Worm (Caenorhabditis elegans) whole organism, late embryonic: ENCODE data around the gene srh-218.

Experiments used
- C08G9.2 ChIP-seq: sonication (generic microtip); optimal IDR thresholded peaks from 2 replicates; lab custom pipeline; 2016; ENCODE audit warnings: mild to moderate bottlenecking, missing genetic modification characterization, moderate library complexity, missing compliant biosample characterization
- C38D4.7 ChIP-seq: fragments of 200-800 bp; sonication (Bioruptor generic); optimal IDR thresholded peaks from 2 replicates; lab custom pipeline; 2018; ENCODE audit warnings: mild to moderate bottlenecking, missing genetic modification characterization, moderate library complexity, missing compliant biosample characterization
- T23F11.4 ChIP-seq: fragments of 200-800 bp; sonication (Bioruptor generic); optimal IDR thresholded peaks from 2 replicates; lab custom pipeline; 2018; ENCODE audit warnings: mild to moderate bottlenecking, missing genetic modification characterization, missing compliant biosample characterization
- Y22D7AL.16 ChIP-seq: sonication (generic microtip); optimal IDR thresholded peaks from 2 replicates; lab custom pipeline; 2016; ENCODE audit warnings: missing genetic modification characterization, missing compliant biosample characterization
- ama-1 ChIP-seq: fragments of 150-350 bp; optimal IDR thresholded peaks from 2 replicates; lab custom pipeline; 2014
- ceh-24 ChIP-seq: sonication (generic microtip); optimal IDR thresholded peaks from 2 replicates; lab custom pipeline; 2016; ENCODE audit warnings: mild to moderate bottlenecking, missing genetic modification characterization, missing compliant biosample characterization
- ceh-30 ChIP-seq: fragments of 150-350 bp; optimal IDR thresholded peaks from 2 replicates; lab custom pipeline; 2014; ENCODE audit warnings: missing biosample characterization, missing genetic modification characterization
- ceh-34 ChIP-seq: sonication (generic microtip); optimal IDR thresholded peaks from 2 replicates; lab custom pipeline; 2016; ENCODE audit warnings: mild to moderate bottlenecking, missing genetic modification characterization, missing compliant biosample characterization
- ceh-45 ChIP-seq: fragments of 200-800 bp; sonication (Bioruptor generic); IDR thresholded peaks from 2 replicates; pipeline ENCODE4 v1.3.6; 2022; ENCODE audit warnings: missing genetic modification reagents, missing genetic modification characterization, missing compliant biosample characterization
- ceh-6 ChIP-seq: fragments of 200-800 bp; sonication (Bioruptor generic); optimal IDR thresholded peaks from 2 replicates; lab custom pipeline; 2018; ENCODE audit warnings: mild to moderate bottlenecking, missing genetic modification characterization, missing compliant biosample characterization
- dmd-4 ChIP-seq: sonication (generic microtip); optimal IDR thresholded peaks from 2 replicates; lab custom pipeline; 2016; ENCODE audit warnings: borderline replicate concordance, missing genetic modification characterization, missing compliant biosample characterization
- dve-1 ChIP-seq: sonication (generic microtip); optimal IDR thresholded peaks from 2 replicates; lab custom pipeline; 2017; ENCODE audit warnings: antibody characterized with exemption, mild to moderate bottlenecking, missing genetic modification characterization, missing compliant biosample characterization
- elt-2 ChIP-seq: sonication (generic microtip); optimal IDR thresholded peaks from 2 replicates; lab custom pipeline; 2016; ENCODE audit warnings: missing genetic modification reagents, missing genetic modification characterization, missing compliant biosample characterization
- ets-4 ChIP-seq: sonication (generic microtip); optimal IDR thresholded peaks from 2 replicates; lab custom pipeline; 2016; ENCODE audit warnings: missing genetic modification characterization, missing compliant biosample characterization
- eyg-1 ChIP-seq: sonication (generic microtip); optimal IDR thresholded peaks from 2 replicates; lab custom pipeline; 2016; ENCODE audit warnings: missing genotype, missing genetic modification characterization, missing compliant biosample characterization
- fax-1 ChIP-seq: sonication (generic microtip); optimal IDR thresholded peaks from 2 replicates; lab custom pipeline; 2016; ENCODE audit warnings: missing genotype, missing genetic modification characterization, missing compliant biosample characterization
- fkh-6 ChIP-seq: sonication (generic microtip); optimal IDR thresholded peaks from 2 replicates; lab custom pipeline; 2016; ENCODE audit warnings: missing genetic modification characterization, missing compliant biosample characterization
- gmeb-2 ChIP-seq: sonication (generic microtip); optimal IDR thresholded peaks from 2 replicates; lab custom pipeline; 2016; ENCODE audit warnings: missing genetic modification characterization, inconsistent platforms, missing compliant biosample characterization
- hlh-13 ChIP-seq: fragments of 200-800 bp; sonication (Bioruptor generic); optimal IDR thresholded peaks from 2 replicates; lab custom pipeline; 2018; ENCODE audit warnings: mild to moderate bottlenecking, missing genetic modification characterization, missing compliant biosample characterization
- hlh-15 ChIP-seq: sonication (generic microtip); optimal IDR thresholded peaks from 2 replicates; lab custom pipeline; 2016; ENCODE audit warnings: missing genetic modification characterization, missing compliant biosample characterization
- hlh-6 ChIP-seq: sonication (generic microtip); optimal IDR thresholded peaks from 2 replicates; lab custom pipeline; 2016; ENCODE audit warnings: missing genotype, missing genetic modification characterization, missing compliant biosample characterization
- hlh-8 ChIP-seq: sonication (generic microtip); optimal IDR thresholded peaks from 2 replicates; lab custom pipeline; 2016; ENCODE audit warnings: missing genotype, missing genetic modification characterization, missing compliant biosample characterization
- madf-2 ChIP-seq: sonication (generic microtip); optimal IDR thresholded peaks from 2 replicates; lab custom pipeline; 2017; ENCODE audit warnings: missing genetic modification characterization, missing compliant biosample characterization
- nfya-1 ChIP-seq: sonication (generic microtip); optimal IDR thresholded peaks from 2 replicates; lab custom pipeline; 2017; ENCODE audit warnings: missing genetic modification characterization, mild to moderate bottlenecking, missing compliant biosample characterization, antibody characterized with exemption, moderate library complexity
- npax-4 ChIP-seq: sonication (generic microtip); optimal IDR thresholded peaks from 2 replicates; lab custom pipeline; 2016; ENCODE audit warnings: missing genetic modification characterization, missing compliant biosample characterization
- pat-9 ChIP-seq: fragments of 200-800 bp; sonication (Bioruptor generic); optimal IDR thresholded peaks from 2 replicates; lab custom pipeline; 2018; ENCODE audit warnings: mild to moderate bottlenecking, missing genetic modification characterization, moderate library complexity, missing compliant biosample characterization
- pha-4 ChIP-seq: fragments of 150-350 bp; optimal IDR thresholded peaks from 2 replicates; lab custom pipeline; 2018; ENCODE audit warnings: missing biosample characterization, missing genetic modification reagents, missing genetic modification characterization
- ref-2 ChIP-seq: sonication (generic microtip); optimal IDR thresholded peaks from 2 replicates; lab custom pipeline; 2016; ENCODE audit warnings: missing genetic modification characterization, missing compliant biosample characterization
- rnt-1 ChIP-seq: sonication (generic microtip); optimal IDR thresholded peaks from 2 replicates; lab custom pipeline; 2016; ENCODE audit warnings: missing genetic modification characterization, missing compliant biosample characterization
- sdc-2 ChIP-seq: sonication (generic microtip); optimal IDR thresholded peaks from 2 replicates; lab custom pipeline; 2016; ENCODE audit warnings: missing genotype, missing genetic modification characterization, missing compliant biosample characterization
- sox-2 ChIP-seq: fragments of 200-800 bp; sonication (Bioruptor generic); IDR thresholded peaks from 2 replicates; pipeline ENCODE4 v1.3.6; 2022; ENCODE audit warnings: missing genetic modification reagents, missing genetic modification characterization, missing compliant biosample characterization
- syd-9 ChIP-seq: sonication (generic microtip); optimal IDR thresholded peaks from 2 replicates; lab custom pipeline; 2016; ENCODE audit warnings: mild to moderate bottlenecking, missing genetic modification characterization, moderate library complexity, missing compliant biosample characterization
- tbx-7 ChIP-seq: sonication (generic microtip); optimal IDR thresholded peaks from 2 replicates; lab custom pipeline; 2016; ENCODE audit warnings: missing genotype, missing genetic modification characterization, missing compliant biosample characterization
- ttx-3 ChIP-seq: sonication (generic microtip); optimal IDR thresholded peaks from 2 replicates; lab custom pipeline; 2016; ENCODE audit warnings: missing genetic modification reagents, missing genetic modification characterization, missing compliant biosample characterization
- unc-42 ChIP-seq: sonication (generic microtip); optimal IDR thresholded peaks from 2 replicates; lab custom pipeline; 2016; ENCODE audit warnings: missing genotype, missing genetic modification characterization, missing compliant biosample characterization
- unc-55 ChIP-seq: sonication (generic microtip); optimal IDR thresholded peaks from 2 replicates; lab custom pipeline; 2017; ENCODE audit warnings: missing biosample characterization, missing genetic modification reagents, missing genetic modification characterization
- unc-86 ChIP-seq: sonication (generic microtip); optimal IDR thresholded peaks from 2 replicates; lab custom pipeline; 2016; ENCODE audit warnings: missing genetic modification characterization, missing compliant biosample characterization

srh-218 gene

DNA sequence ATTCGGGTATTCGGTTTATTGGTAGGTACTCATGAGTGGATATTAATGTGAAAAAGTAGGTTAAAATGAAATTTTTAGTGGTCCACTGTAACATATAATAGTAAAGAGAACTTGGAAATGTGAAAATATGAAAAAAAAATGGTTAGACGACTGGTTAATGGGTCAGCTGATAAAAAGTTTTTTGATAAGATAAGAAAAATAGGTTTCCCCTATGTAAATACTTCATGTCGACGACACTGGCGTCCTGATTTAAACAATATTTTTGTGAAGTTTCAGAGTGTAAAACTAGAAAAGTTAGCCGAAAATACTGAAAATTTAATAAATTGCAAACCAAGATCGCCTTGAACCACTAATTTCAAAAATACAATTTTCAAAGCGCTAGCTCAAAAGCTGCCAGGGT, 39.3 kb downstream of the srh-218 start, which contains the start of gene F21A3.11:
Gene F21A3.11 (minus strand): TSS at position 117 of the 400 bp plus-strand sequence.
- no peak for TF ChIP-seq ceh-34 (tag; lab: Kevin White, UChicago)
- peak; percentile 69 for TF ChIP-seq elt-2 (tag; lab: Kevin White, UChicago)

DNA sequence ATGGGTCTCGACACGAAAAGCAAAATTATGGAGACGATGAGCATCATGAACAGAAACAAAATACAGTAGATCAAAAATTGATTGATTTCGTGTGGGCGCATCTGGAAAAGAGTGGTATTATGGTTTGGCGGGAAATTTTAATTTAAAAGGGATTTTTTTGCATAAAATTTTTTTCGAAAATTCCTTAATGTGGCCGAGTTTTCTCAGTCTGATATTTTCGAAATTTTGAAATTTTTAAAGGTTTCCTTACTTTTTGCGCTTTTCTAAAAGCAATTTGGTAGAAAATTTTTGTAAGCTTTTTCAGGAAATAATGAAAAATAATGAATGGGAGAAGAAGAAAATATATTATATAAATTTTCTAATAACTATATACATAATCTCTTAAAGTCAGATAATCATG, 40.1 kb downstream of the srh-218 start, which contains the start of gene F21A3.2:
Gene F21A3.2 (minus strand): TSS at position 101 of the 400 bp plus-strand sequence.
- no peak for TF ChIP-seq rnt-1 (tag; lab: Kevin White, UChicago)
- no peak for TF ChIP-seq hlh-8
- no peak for TF ChIP-seq npax-4

DNA sequence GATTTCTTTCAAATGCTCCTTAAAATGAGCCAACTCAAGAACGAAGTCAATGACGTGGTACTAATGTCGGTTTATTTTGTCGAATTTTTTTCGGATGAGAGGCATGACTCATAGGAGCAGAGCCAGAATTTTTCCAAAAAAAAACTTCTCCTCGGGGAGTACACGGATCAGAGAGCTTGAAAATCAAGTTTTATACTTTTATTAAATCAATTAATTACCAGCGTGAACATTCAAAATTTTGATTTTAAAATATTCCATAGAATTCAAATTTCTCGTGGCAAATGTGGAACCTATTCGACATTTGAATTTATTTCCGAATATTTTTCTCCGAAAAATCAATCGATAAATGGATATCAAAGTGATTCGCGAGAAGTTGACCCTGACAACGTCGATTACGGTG, 42.5 kb downstream of the srh-218 start, which contains the start of gene F21A3.4:
Gene F21A3.4 (plus strand): TSS at position 301 of the 400 bp plus-strand sequence.
- TF ChIP-seq madf-2 (tag; lab: Kevin White, UChicago) (no peak), T23F11.4 (GFP tag; lab: Kevin White, UChicago) (no peak), unc-55 (no peak), ama-1 (lab: Kevin White, UChicago) (no peak), C38D4.7 (no peak), fkh-6 (tag; lab: Kevin White, UChicago) (no peak), ceh-30 (no peak), ceh-34 (tag; lab: Kevin White, UChicago) (no peak), ets-4 (tag; lab: Kevin White, UChicago) (no peak), unc-42 (tag; lab: Kevin White, UChicago) (no peak), C08G9.2 (tag; lab: Kevin White, UChicago) (no peak), ceh-45 (no peak)

DNA sequence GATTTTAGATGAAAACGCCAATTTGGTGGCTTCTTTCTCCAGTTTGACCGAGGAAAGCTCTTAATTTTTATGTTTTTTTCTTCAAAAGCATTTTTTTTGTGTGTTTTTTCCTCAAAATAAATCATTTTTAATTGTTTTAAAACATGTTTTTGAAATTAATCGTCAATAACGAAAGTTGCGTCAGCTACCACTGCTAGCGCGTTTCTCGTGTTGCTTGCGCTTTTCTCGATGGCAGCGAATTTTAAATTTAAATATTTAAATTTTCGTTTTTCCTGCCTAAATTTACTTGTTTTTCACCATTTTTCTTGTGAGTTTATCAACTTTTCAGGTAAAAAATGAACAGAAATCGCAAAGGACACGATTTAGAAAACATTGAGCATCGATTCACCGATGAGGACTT, 44.1 kb downstream of the srh-218 start, which contains the start of gene prde-1:
Gene prde-1 (plus strand): TSS at position 322 of the 400 bp plus-strand sequence.
- no peak for TF ChIP-seq eyg-1 (tag; lab: Kevin White, UChicago)
- no peak for TF ChIP-seq rnt-1 (tag; lab: Kevin White, UChicago)
- TF ChIP-seq C08G9.2 (tag; lab: Kevin White, UChicago): no peak
- TF ChIP-seq npax-4: no peak
- TF ChIP-seq unc-86 (tag; lab: Kevin White, UChicago): no peak
- no peak for TF ChIP-seq ceh-45
- no peak for TF ChIP-seq fax-1 (tag; lab: Kevin White, UChicago)
- no peak for TF ChIP-seq dmd-4 (tag; lab: Kevin White, UChicago)
- TF ChIP-seq ttx-3: no peak
- TF ChIP-seq ref-2 (tag; lab: Kevin White, UChicago): no peak
- TF ChIP-seq gmeb-2 (tag; lab: Kevin White, UChicago): no peak
- TF ChIP-seq syd-9 (tag; lab: Kevin White, UChicago): no peak
- TF ChIP-seq ceh-24 (tag; lab: Kevin White, UChicago): no peak
- TF ChIP-seq elt-2 (tag; lab: Kevin White, UChicago): no peak
- no peak for TF ChIP-seq hlh-15 (tag; lab: Kevin White, UChicago)

DNA sequence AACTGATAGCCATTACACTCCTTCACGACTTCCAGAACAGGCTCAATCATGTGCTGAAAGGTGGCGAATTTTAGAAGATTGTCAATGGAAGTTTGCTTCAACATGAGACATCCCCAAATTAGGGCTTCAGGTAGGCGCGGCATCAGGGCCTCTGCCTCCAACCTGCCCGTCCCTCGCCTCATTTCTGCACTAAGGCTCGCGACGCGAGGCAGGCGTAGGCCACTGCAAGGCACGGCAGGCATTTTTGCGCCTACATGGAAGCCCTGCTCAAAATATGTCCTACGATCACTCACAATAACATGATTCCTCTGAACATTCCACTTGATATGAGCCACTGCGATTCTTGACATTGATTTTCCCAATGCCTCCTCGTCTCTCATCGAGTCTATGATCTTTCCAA, 49.5 kb downstream of the srh-218 start:
- TF ChIP-seq hlh-13 (GFP tag; lab: Kevin White, UChicago): no peak
- TF ChIP-seq tbx-7 (tag; lab: Kevin White, UChicago): no peak
- TF ChIP-seq gmeb-2 (tag; lab: Kevin White, UChicago): no peak
- TF ChIP-seq pha-4 (tag; lab: Kevin White, UChicago): no peak
- no peak for TF ChIP-seq dve-1 (tag; lab: Kevin White, UChicago)
- no peak for TF ChIP-seq ceh-6

DNA sequence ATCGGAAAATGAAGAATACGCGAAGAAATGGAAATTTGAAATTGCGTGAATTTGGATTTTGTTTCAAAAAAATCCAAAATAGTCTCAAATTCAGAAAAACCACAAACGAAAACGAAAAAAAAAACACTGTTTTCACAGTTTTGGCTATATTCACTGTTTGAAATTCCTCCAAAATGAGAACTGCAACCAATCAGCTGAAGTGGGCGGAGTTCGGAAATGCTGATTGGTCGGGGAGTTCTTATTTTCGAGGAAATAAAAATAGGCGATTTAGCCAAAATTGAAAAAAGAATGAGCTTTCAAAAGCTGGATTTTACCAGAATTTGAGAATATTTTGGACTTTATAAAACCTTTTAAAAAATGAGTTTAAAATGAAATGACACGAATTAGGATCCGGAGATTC, 51.1 kb downstream of the srh-218 start, which contains the start of gene glb-14:
Gene glb-14 (minus strand): TSS at position 97 of the 400 bp plus-strand sequence.
- TF ChIP-seq hlh-6 (tag; lab: Kevin White, UChicago) (no peak), sox-2 (GFP tag; lab: Robert Waterston, UW) (no peak), unc-55 (no peak), elt-2 (tag; lab: Kevin White, UChicago) (no peak), C08G9.2 (tag; lab: Kevin White, UChicago) (no peak), Y22D7AL.16 (tag; lab: Kevin White, UChicago) (no peak), sdc-2 (tag; lab: Kevin White, UChicago) (no peak), pat-9 (tag; lab: Kevin White, UChicago) (no peak), nfya-1 (tag; lab: Kevin White, UChicago) (peak; percentile 63)
